Fruit fly (Drosophila melanogaster) whole organism, prepupa: Measurements from ENCODE around the gene nmd.

Experiments used
- Blimp-1 ChIP-seq: fragments of 200-800 bp; sonication (Bioruptor generic); optimal IDR thresholded peaks from 3 replicates; lab custom pipeline; 2017; ENCODE audit warnings: missing biosample characterization, missing genetic modification characterization, mild to moderate bottlenecking, moderate library complexity, missing genetic modification reagents
- CG10669 ChIP-seq: fragments of 200-800 bp; sonication (Bioruptor generic); optimal IDR thresholded peaks from 3 replicates; lab custom pipeline; 2018; ENCODE audit warnings: missing biosample characterization, mild to moderate bottlenecking, missing genetic modification characterization, moderate library complexity
- CG11294 ChIP-seq: fragments of 200-800 bp; sonication (Bioruptor generic); IDR thresholded peaks from 2 replicates; pipeline ENCODE4 v1.3.6; 2022; ENCODE audit warnings: missing biosample characterization, missing genetic modification characterization
- CG11902 ChIP-seq: fragments of 200-800 bp; sonication (Bioruptor generic); optimal IDR thresholded peaks from 3 replicates; lab custom pipeline; 2016; ENCODE audit warnings: missing biosample characterization, missing genetic modification characterization
- CG15336 ChIP-seq: fragments of 200-800 bp; sonication (Bioruptor generic); IDR thresholded peaks from 2 replicates; pipeline ENCODE4 v1.3.6; 2022; ENCODE audit warnings: missing biosample characterization, missing genetic modification characterization
- CG1621 ChIP-seq: fragments of 200-800 bp; sonication (Bioruptor generic); optimal IDR thresholded peaks from 3 replicates; lab custom pipeline; 2018; ENCODE audit warnings: missing biosample characterization, mild to moderate bottlenecking, missing genetic modification characterization
- CG31627 ChIP-seq: fragments of 200-800 bp; sonication (Bioruptor generic); optimal IDR thresholded peaks from 3 replicates; lab custom pipeline; 2016; ENCODE audit warnings: missing biosample characterization, missing genetic modification characterization
- CG6276 ChIP-seq: fragments of 200-800 bp; sonication (Bioruptor generic); optimal IDR thresholded peaks from 2 replicates; lab custom pipeline; 2017; ENCODE audit warnings: missing biosample characterization, mild to moderate bottlenecking, missing genetic modification characterization
- CG6808 ChIP-seq: fragments of 200-800 bp; sonication (Bioruptor generic); optimal IDR thresholded peaks from 3 replicates; lab custom pipeline; 2017; ENCODE audit warnings: missing biosample characterization, missing genetic modification characterization, mild to moderate bottlenecking, moderate library complexity, missing genetic modification reagents
- CG6854 ChIP-seq: fragments of 200-800 bp; sonication (Bioruptor generic); optimal IDR thresholded peaks from 2 replicates; lab custom pipeline; 2017; ENCODE audit warnings: missing biosample characterization, mild to moderate bottlenecking, missing genetic modification characterization
- CG7368 ChIP-seq: fragments of 200-800 bp; sonication (Bioruptor generic); optimal IDR thresholded peaks from 3 replicates; lab custom pipeline; 2016; ENCODE audit warnings: missing biosample characterization, missing genetic modification characterization
- CG8119 ChIP-seq: fragments of 200-800 bp; sonication (Bioruptor generic); IDR thresholded peaks from 3 replicates; pipeline ENCODE4 v1.3.6; 2022; ENCODE audit warnings: missing biosample characterization, missing genetic modification characterization
- CG8632 ChIP-seq: fragments of 200-800 bp; sonication (Bioruptor generic); optimal IDR thresholded peaks from 3 replicates; lab custom pipeline; 2016; ENCODE audit warnings: missing biosample characterization, missing genetic modification characterization
- CG9139 ChIP-seq: fragments of 200-800 bp; sonication (Bioruptor generic); optimal IDR thresholded peaks from 3 replicates; lab custom pipeline; 2017; ENCODE audit warnings: missing biosample characterization, mild to moderate bottlenecking, missing genetic modification characterization
- Eip78C ChIP-seq: fragments of 200-800 bp; sonication (Bioruptor generic); peaks from one replicate; lab custom pipeline; 2016; ENCODE audit warnings: missing biosample characterization, missing genetic modification characterization
- Eip93F ChIP-seq: fragments of 200-800 bp; sonication (Bioruptor generic); optimal IDR thresholded peaks from 2 replicates; lab custom pipeline; 2016; ENCODE audit warnings: missing biosample characterization, mild to moderate bottlenecking, missing genetic modification characterization
- Ets21C ChIP-seq: fragments of 200-800 bp; sonication (Bioruptor generic); optimal IDR thresholded peaks from 3 replicates; lab custom pipeline; 2016; ENCODE audit warnings: missing biosample characterization, missing genetic modification characterization
- Ets96B ChIP-seq: fragments of 200-800 bp; optimal IDR thresholded peaks from 2 replicates; lab custom pipeline; 2019; ENCODE audit warnings: missing biosample characterization, mild to moderate bottlenecking, missing genetic modification characterization, moderate library complexity
- Gug ChIP-seq: fragments of 200-800 bp; sonication (Bioruptor generic); IDR thresholded peaks from 2 replicates; pipeline ENCODE4 v1.3.6; 2022; ENCODE audit warnings: missing biosample characterization, missing genetic modification characterization
- Hr39 ChIP-seq: fragments of 200-800 bp; sonication (Bioruptor generic); optimal IDR thresholded peaks from 2 replicates; lab custom pipeline; 2016; ENCODE audit warnings: missing biosample characterization, missing genetic modification characterization
- OdsH ChIP-seq: fragments of 200-800 bp; sonication (Bioruptor generic); optimal IDR thresholded peaks from 3 replicates; lab custom pipeline; 2016; ENCODE audit warnings: missing biosample characterization, missing genetic modification characterization
- Sox102F ChIP-seq: fragments of 200-800 bp; sonication (Bioruptor generic); optimal IDR thresholded peaks from 2 replicates; lab custom pipeline; 2016; ENCODE audit warnings: missing biosample characterization, mild to moderate bottlenecking, missing genetic modification characterization
- Sox14 ChIP-seq: fragments of 200-800 bp; sonication (Bioruptor generic); optimal IDR thresholded peaks from 3 replicates; lab custom pipeline; 2016; ENCODE audit warnings: missing biosample characterization, missing genetic modification characterization
- achi ChIP-seq: fragments of 200-800 bp; sonication (Bioruptor generic); optimal IDR thresholded peaks from 3 replicates; lab custom pipeline; 2016; ENCODE audit warnings: missing biosample characterization, missing genetic modification characterization
- acj6 ChIP-seq: fragments of 200-800 bp; sonication (Bioruptor generic); optimal IDR thresholded peaks from 3 replicates; lab custom pipeline; 2016; ENCODE audit warnings: missing biosample characterization, missing genetic modification characterization
- cyc ChIP-seq: fragments of 200-800 bp; sonication (Bioruptor generic); optimal IDR thresholded peaks from 3 replicates; lab custom pipeline; 2016; ENCODE audit warnings: missing biosample characterization, missing genetic modification characterization
- dac ChIP-seq: fragments of 200-800 bp; sonication (Bioruptor generic); optimal IDR thresholded peaks from 2 replicates; lab custom pipeline; 2017; ENCODE audit warnings: missing biosample characterization, mild to moderate bottlenecking, missing genetic modification characterization
- dsx ChIP-seq: fragments of 200-800 bp; optimal IDR thresholded peaks from 3 replicates; lab custom pipeline; 2019; ENCODE audit warnings: missing biosample characterization, mild to moderate bottlenecking, missing genetic modification characterization, moderate library complexity; ENCODE audit not compliant: poor library complexity, severe bottlenecking
- esn ChIP-seq: fragments of 200-800 bp; sonication (Bioruptor generic); optimal IDR thresholded peaks from 2 replicates; lab custom pipeline; 2016; ENCODE audit warnings: missing biosample characterization, mild to moderate bottlenecking, missing genetic modification characterization, moderate library complexity
- fd85E ChIP-seq: fragments of 200-800 bp; sonication (Bioruptor generic); optimal IDR thresholded peaks from 3 replicates; lab custom pipeline; 2016; ENCODE audit warnings: missing biosample characterization, missing genetic modification characterization
- fkh ChIP-seq: fragments of 200-800 bp; sonication (Bioruptor generic); optimal IDR thresholded peaks from 3 replicates; lab custom pipeline; 2017; ENCODE audit warnings: missing biosample characterization, mild to moderate bottlenecking, missing genetic modification characterization, moderate library complexity
- net ChIP-seq: fragments of 200-800 bp; sonication (Bioruptor generic); optimal IDR thresholded peaks from 3 replicates; lab custom pipeline; 2016; ENCODE audit warnings: missing biosample characterization, missing genetic modification characterization
- pdm3 ChIP-seq: fragments of 200-800 bp; sonication (Bioruptor generic); optimal IDR thresholded peaks from 3 replicates; lab custom pipeline; 2016; ENCODE audit warnings: missing biosample characterization, missing genetic modification characterization
- ss ChIP-seq, 2 experiments: fragments of 200-800 bp; sonication (Bioruptor generic); optimal IDR thresholded peaks; 2 replicates in 1 of 2; 3 replicates in 1 of 2; lab custom pipeline; 2017 to 2018; ENCODE audit warnings: mild to moderate bottlenecking in 2 of 2, missing biosample characterization in 2 of 2, missing genetic modification characterization in 2 of 2, moderate library complexity in 1 of 2
- topi ChIP-seq: fragments of 200-800 bp; sonication (Bioruptor generic); optimal IDR thresholded peaks from 3 replicates; lab custom pipeline; 2016; ENCODE audit warnings: missing biosample characterization, missing genetic modification characterization

The nmd gene

DNA sequence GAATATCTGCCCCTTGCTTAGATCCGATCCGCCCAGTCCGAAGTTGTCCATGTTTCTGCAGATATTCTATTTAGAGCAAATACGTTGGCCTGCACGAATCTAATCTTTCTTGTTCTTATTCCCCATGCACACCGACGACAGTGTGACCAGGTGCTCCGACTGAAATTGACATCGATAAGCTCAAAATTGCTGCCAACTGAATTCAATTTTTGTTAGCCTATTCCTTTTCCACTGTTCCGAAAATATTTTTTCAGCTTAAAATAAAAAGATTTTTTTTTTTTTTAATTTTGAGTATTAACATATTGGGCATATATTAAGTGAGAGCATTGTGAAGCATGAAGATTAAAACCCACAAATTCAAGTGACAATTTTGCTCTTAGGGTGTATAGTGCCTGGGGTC lies at the start of gene nmd:
Gene nmd (minus strand): TSS at position 162 of the 400 bp plus-strand sequence.
- TF ChIP-seq CG11294 (no peak), CG31627 (GFP tag; lab: Kevin White, UChicago) (peak; percentile 2), CG6276 (GFP tag; lab: Kevin White, UChicago) (no peak), OdsH (GFP tag; lab: Kevin White, UChicago) (no peak), fd85E (GFP tag; lab: Kevin White, UChicago) (no peak), ss (GFP tag; optimal IDR thresholded peaks at IDR 0.05; lab: Kevin White, UChicago) (no peak), Blimp-1 (no peak), CG8119 (GFP tag; lab: Robert Waterston, UW) (no peak), CG11902 (GFP tag; lab: Kevin White, UChicago) (no peak), dsx (GFP tag; lab: Kevin White, UChicago) (no peak), acj6 (GFP tag; lab: Kevin White, UChicago) (no peak), CG15336 (GFP tag; lab: Robert Waterston, UW) (no peak), Ets96B (tag; lab: Kevin White, UChicago) (no peak), fkh (GFP tag; lab: Kevin White, UChicago) (no peak), CG9139 (GFP tag; lab: Kevin White, UChicago) (no peak), Eip93F (GFP tag; lab: Kevin White, UChicago) (no peak), achi (GFP tag; lab: Kevin White, UChicago) (no peak), Sox14 (GFP tag; lab: Kevin White, UChicago) (peak; percentile 34), esn (GFP tag; lab: Kevin White, UChicago) (peak; percentile 30), CG6854 (GFP tag; lab: Kevin White, UChicago) (no peak), CG1621 (tag; lab: Kevin White, UChicago) (no peak), Eip78C (peak; percentile 45)
- TF ChIP-seq, all 60 proteins: peak for 4

DNA sequence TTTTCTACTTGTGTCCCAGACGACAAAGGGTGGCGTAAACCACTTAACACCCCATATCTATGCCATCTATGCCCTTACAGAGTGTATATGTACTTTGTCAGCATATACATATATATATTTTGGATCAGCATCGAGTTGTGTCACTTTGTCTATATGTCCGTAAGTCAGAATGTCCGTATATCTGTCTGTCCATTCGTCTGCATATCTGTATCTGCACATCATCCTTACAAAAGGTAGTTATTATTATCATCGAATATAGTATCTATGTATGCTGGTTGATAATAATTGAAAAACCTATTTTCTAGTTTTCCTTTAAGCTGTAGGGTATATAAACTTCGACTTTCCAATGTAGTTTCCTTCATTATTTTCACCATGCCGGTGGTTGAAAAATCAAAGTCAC lies 47.4 kb upstream of the nmd start:
- no peak for TF ChIP-seq Eip93F (GFP tag; lab: Kevin White, UChicago)
- TF ChIP-seq Hr39 (GFP tag; lab: Kevin White, UChicago) = no peak
- no peak for TF ChIP-seq CG8632 (GFP tag; lab: Kevin White, UChicago)
- no peak for TF ChIP-seq dac (GFP tag; lab: Kevin White, UChicago)
- TF ChIP-seq CG9139 (GFP tag; lab: Kevin White, UChicago) = no peak
- TF ChIP-seq CG10669 (GFP tag; lab: Kevin White, UChicago) = no peak
- TF ChIP-seq CG7368 = no peak
- TF ChIP-seq CG31627 (GFP tag; lab: Kevin White, UChicago) = no peak
- no peak for TF ChIP-seq dsx (GFP tag; lab: Kevin White, UChicago)
- no peak for TF ChIP-seq Ets21C
- no peak for TF ChIP-seq topi

DNA sequence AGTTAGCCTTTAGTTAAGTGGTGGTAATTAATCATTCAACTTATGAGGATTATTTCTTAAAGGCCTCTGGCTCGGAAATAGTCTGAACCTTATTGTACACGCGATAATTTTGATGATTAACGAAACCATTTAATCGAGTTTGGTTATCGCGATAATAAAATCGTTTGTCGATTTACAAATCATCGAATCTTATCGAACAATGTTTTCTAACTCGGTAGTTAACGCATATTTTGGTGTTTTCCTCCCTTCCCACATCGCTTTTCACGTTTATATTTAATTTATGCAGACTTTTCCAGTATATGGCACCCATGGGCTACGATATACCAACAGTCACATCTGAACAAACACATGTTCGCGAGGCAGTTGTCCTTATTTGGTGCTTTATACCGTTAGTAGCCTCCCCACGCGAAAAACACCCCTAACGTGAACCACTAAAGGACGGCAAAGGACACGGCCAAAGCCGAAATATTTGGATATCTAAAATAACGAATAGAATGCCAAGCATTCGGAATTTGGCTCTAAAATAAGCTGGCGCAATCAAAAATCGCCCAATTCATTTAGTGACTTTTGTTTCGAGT lies 40.4 kb upstream of the nmd start, which contains the start of gene Frmd5:
Gene Frmd5 (plus strand): TSS at position 414 of the 578 bp plus-strand sequence.
- TF ChIP-seq Sox14 (GFP tag; lab: Kevin White, UChicago) = no peak
- TF ChIP-seq CG6808 (GFP tag; lab: Kevin White, UChicago) = no peak
- no peak for TF ChIP-seq Gug
- TF ChIP-seq pdm3 = no peak
- TF ChIP-seq dsx (GFP tag; lab: Kevin White, UChicago) = no peak
- TF ChIP-seq Sox102F = no peak
- no peak for TF ChIP-seq cyc
- no peak for TF ChIP-seq net (GFP tag; lab: Kevin White, UChicago)

DNA sequence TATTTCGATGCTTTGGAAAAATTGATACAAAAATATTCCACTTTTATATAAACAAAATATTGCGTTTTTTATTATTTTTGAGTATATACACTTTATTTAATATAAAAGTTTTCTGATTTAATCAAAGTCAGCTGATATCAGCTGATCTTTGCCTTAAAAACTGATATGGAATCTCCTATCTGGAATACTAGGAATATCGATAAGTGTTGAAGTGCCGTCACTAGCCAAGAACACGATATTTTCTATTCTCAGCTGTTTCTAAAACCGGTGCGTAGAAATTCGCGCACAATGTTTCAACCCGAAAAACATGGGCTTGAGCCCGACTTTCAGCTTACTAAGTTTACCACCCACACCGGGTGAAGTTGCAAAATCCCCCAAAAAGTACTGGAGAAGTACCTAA lies 38.7 kb upstream of the nmd start, which contains the start of gene Sps2:
Gene Sps2 (plus strand): TSS at position 124 of the 400 bp plus-strand sequence.
- TF ChIP-seq CG6808 (GFP tag; lab: Kevin White, UChicago) = no peak
- TF ChIP-seq acj6 (GFP tag; lab: Kevin White, UChicago) = no peak
- no peak for TF ChIP-seq Ets96B (tag; lab: Kevin White, UChicago)
- TF ChIP-seq OdsH (GFP tag; lab: Kevin White, UChicago) = no peak
- no peak for TF ChIP-seq CG9139 (GFP tag; lab: Kevin White, UChicago)
